Fruit fly (Drosophila melanogaster): ENCODE results near the gene bocks.

bocks gene

DNA sequence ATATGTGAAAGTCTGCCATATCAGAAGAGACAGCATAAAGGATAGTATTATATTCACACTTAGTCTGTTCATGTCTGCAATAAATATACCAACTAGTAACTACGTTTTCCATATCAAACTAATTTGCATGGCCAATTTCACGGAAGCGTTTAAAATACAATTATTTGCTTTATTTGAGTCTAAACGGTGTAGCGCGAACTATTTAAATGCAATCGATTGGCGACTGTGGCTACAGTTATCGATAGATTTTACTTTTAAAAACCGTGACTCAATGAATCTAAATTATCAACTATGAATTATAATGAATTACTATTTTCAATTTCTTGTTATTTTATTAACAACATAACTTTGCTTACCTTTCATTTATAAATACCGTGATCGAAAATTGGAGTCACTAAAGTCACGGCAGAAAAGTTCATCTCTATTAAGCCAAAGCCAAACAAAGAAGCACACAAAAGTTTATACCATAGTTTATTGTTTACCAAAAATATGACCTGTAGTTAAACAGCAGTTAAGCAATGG, 36.1 kb upstream of the bocks start, which contains the start of the genes CG9427 and CG8319 (continued):
- no peak for TF ChIP-seq CG14667 (GFP tag; IDR thresholded peaks at IDR 0.05)
- 0 out of 3 replicates have a peak, but pooled peaks have one; percentile 21 for TF ChIP-seq dysf (GFP tag; IDR thresholded peaks at IDR 0.05)
- TF ChIP-seq seq (GFP tag; IDR thresholded peaks at IDR 0.05), result no peak
- no peak for TF ChIP-seq ATbp (GFP tag; optimal IDR thresholded peaks at IDR 0.05)
- TF ChIP-seq zfh1 (GFP tag; IDR thresholded peaks at IDR 0.05), result peak; percentile 63; the same call in 1 of the 3 replicates
- TF ChIP-seq eve (GFP tag; optimal IDR thresholded peaks at IDR 0.05), result no peak
- no peak for TF ChIP-seq CG7987 (GFP tag; optimal IDR thresholded peaks at IDR 0.05)
- TF ChIP-seq CG31441 (GFP tag; IDR thresholded peaks at IDR 0.05), result peak; percentile 90
- TF ChIP-seq CG17612 (GFP tag; IDR thresholded peaks at IDR 0.05), result no peak
- peak; percentile 66 for TF ChIP-seq gro (GFP tag; optimal IDR thresholded peaks at IDR 0.05)
- peak; percentile 22 for TF ChIP-seq CG11398 (GFP tag; optimal IDR thresholded peaks at IDR 0.05)
- TF ChIP-seq rib (GFP tag; IDR thresholded peaks at IDR 0.05), result no peak
- peak; percentile 28 for TF ChIP-seq D19A (tag; optimal IDR thresholded peaks at IDR 0.05)
- no peak for TF ChIP-seq da (GFP tag; optimal IDR thresholded peaks at IDR 0.05)
- TF ChIP-seq cwo (GFP tag; optimal IDR thresholded peaks at IDR 0.05), result peak; percentile 30
- no peak for TF ChIP-seq CG18619 (GFP tag; optimal IDR thresholded peaks at IDR 0.05)
- no peak for TF ChIP-seq sr (GFP tag; IDR thresholded peaks at IDR 0.05)
- peak; percentile 91 for TF ChIP-seq BEAF-32 (GFP tag; optimal IDR thresholded peaks at IDR 0.05)
- TF ChIP-seq sna (GFP tag; IDR thresholded peaks at IDR 0.05; ENCODE audit: partially characterized antibody), result peak; percentile 94
- TF ChIP-seq H15 (GFP tag; IDR thresholded peaks at IDR 0.05), result peak; percentile 18; the same call in 1 of the 3 replicates
- TF ChIP-seq Rx (GFP tag; IDR thresholded peaks at IDR 0.05), result no peak
- peak; percentile 92 for TF ChIP-seq CG34224 (GFP tag; IDR thresholded peaks at IDR 0.05; ENCODE audit: partially characterized antibody)
- TF ChIP-seq CG3407 (GFP tag; optimal IDR thresholded peaks at IDR 0.05), result peak; percentile 17
- peak; percentile 73 for TF ChIP-seq nmo (GFP tag; optimal IDR thresholded peaks at IDR 0.05)
- TF ChIP-seq CG43689 (GFP tag; IDR thresholded peaks at IDR 0.05), result no peak
- peak; percentile 30 for TF ChIP-seq Sox100B (GFP tag; optimal IDR thresholded peaks at IDR 0.05)
- TF ChIP-seq Drgx (GFP tag; IDR thresholded peaks at IDR 0.05), result no peak
- TF ChIP-seq Kr (GFP tag; optimal IDR thresholded peaks at IDR 0.05), result no peak
- TF ChIP-seq CG2129 (GFP tag; IDR thresholded peaks at IDR 0.05; ENCODE audit: partially characterized antibody), result peak; percentile 75
- peak; percentile 77 for TF ChIP-seq CG12299 (tag; optimal IDR thresholded peaks at IDR 0.05)
- TF ChIP-seq az2 (GFP tag; optimal IDR thresholded peaks at IDR 0.05), result peak; percentile 51
- no peak for TF ChIP-seq CG2202 (tag; optimal IDR thresholded peaks at IDR 0.05)
- no peak; the same call in 2 of the 3 replicates for TF ChIP-seq CG34422 (GFP tag; IDR thresholded peaks at IDR 0.05)
- peak; percentile 60 for TF ChIP-seq CG32532 (GFP tag; IDR thresholded peaks at IDR 0.05)
- no peak for TF ChIP-seq CG11695 (GFP tag; IDR thresholded peaks at IDR 0.05)
- TF ChIP-seq Eip74EF (GFP tag; optimal IDR thresholded peaks at IDR 0.05), result no peak
- TF ChIP-seq CG8089 (GFP tag; optimal IDR thresholded peaks at IDR 0.05), result no peak
- no peak for TF ChIP-seq Doc2 (GFP tag; IDR thresholded peaks at IDR 0.05)
- TF ChIP-seq CG6175 (GFP tag; IDR thresholded peaks at IDR 0.05), result no peak
- TF ChIP-seq Ada2b (GFP tag; IDR thresholded peaks at IDR 0.05), result no peak
- TF ChIP-seq ro (GFP tag; IDR thresholded peaks at IDR 0.05), result no peak
- TF ChIP-seq ind (GFP tag; optimal IDR thresholded peaks at IDR 0.05), result peak; percentile 67
- no peak for TF ChIP-seq stc (GFP tag; IDR thresholded peaks at IDR 0.05)
- TF ChIP-seq CG4707 (GFP tag; optimal IDR thresholded peaks at IDR 0.05), result no peak
- TF ChIP-seq pnt (GFP tag; optimal IDR thresholded peaks at IDR 0.05), result peak; percentile 0
- peak; percentile 93 for TF ChIP-seq Med (GFP tag)
- TF ChIP-seq CG30020 (tag; optimal IDR thresholded peaks at IDR 0.05), result peak; percentile 51
- TF ChIP-seq MBD-R2 (GFP tag; IDR thresholded peaks at IDR 0.05), result peak; percentile 64
- TF ChIP-seq CG6654 (GFP tag; optimal IDR thresholded peaks at IDR 0.05), result no peak
- peak; percentile 34 for TF ChIP-seq caup (GFP tag; optimal IDR thresholded peaks at IDR 0.05; ENCODE audit: severe bottlenecking)
- no peak for TF ChIP-seq Tbp (GFP tag; optimal IDR thresholded peaks at IDR 0.05)

All from whole organism, embryonic.